Fruit fly (Drosophila melanogaster): Measurements from ENCODE around the gene CG3719.

- TF ChIP-seq Myc (optimal IDR thresholded peaks at IDR 0.05) (no peak), Sin3A (optimal IDR thresholded peaks at IDR 0.05) (no peak), insv (optimal IDR thresholded peaks at IDR 0.05) (no peak), ttk (optimal IDR thresholded peaks at IDR 0.05) (no peak)
Observed at dm6 chrX:1411225-1411932, 31.1 kb upstream of the CG3719 start.
